Worm (Caenorhabditis elegans) whole organism, L4/young adult: Measurements from ENCODE around the gene str-4.

ENCODE experiments used
- W03F9.2 ChIP-seq: fragments of 150-350 bp; optimal IDR thresholded peaks from 2 replicates; lab custom pipeline; 2014; ENCODE audit warnings: missing biosample characterization, missing genetic modification characterization
- dao-5 ChIP-seq: sonication (generic microtip); optimal IDR thresholded peaks from 2 replicates; lab custom pipeline; 2016; ENCODE audit warnings: missing genotype, missing genetic modification characterization, moderate library complexity, missing compliant biosample characterization
- him-1 ChIP-seq: sonication (generic microtip); optimal IDR thresholded peaks from 2 replicates; lab custom pipeline; 2016; ENCODE audit warnings: missing genotype, missing genetic modification reagents, missing genetic modification characterization, missing compliant biosample characterization

- no peak for TF ChIP-seq W03F9.2 (tag; lab: Kevin White, UChicago)
- TF ChIP-seq him-1 (tag; lab: Kevin White, UChicago), result no peak
- no peak for TF ChIP-seq dao-5 (tag; lab: Kevin White, UChicago)
These were observed 16.7 kb upstream of the str-4 start for ce11 chrV:13356210-13356609.
